Worm (Caenorhabditis elegans) whole organism, midembryonic: ENCODE data around the gene atx-3.
A peak's percentile ranks its signal among the peaks of the same experiment; 100 is the strongest.

Experiments
- T22C8.4 ChIP-seq: fragments of 200-800 bp; sonication (Bioruptor generic); IDR thresholded peaks from 2 replicates; pipeline ENCODE4 v1.3.6; 2022; ENCODE audit warnings: missing genetic modification characterization, missing compliant biosample characterization
- cog-1 ChIP-seq: sonication (generic microtip); optimal IDR thresholded peaks from 2 replicates; lab custom pipeline; 2016; ENCODE audit warnings: missing genetic modification characterization, missing compliant biosample characterization
- flt-1 ChIP-seq: fragments of 200-800 bp; sonication (Bioruptor generic); IDR thresholded peaks from 2 replicates; pipeline ENCODE4 v1.3.6; 2022; ENCODE audit warnings: missing genetic modification characterization, missing compliant biosample characterization
- klf-2 ChIP-seq: fragments of 200-800 bp; sonication (Bioruptor generic); conservative IDR thresholded peaks from 2 replicates; pipeline ENCODE4 v1.3.6; 2022; ENCODE audit warnings: missing genetic modification reagents, missing genetic modification characterization, missing compliant biosample characterization
- med-1 ChIP-seq: sonication (generic microtip); optimal IDR thresholded peaks from 2 replicates; lab custom pipeline; 2017; ENCODE audit warnings: missing genetic modification characterization, mild to moderate bottlenecking, missing compliant biosample characterization, antibody characterized with exemption, missing genetic modification reagents; ENCODE audit not compliant: insufficient read depth
- ref-1 ChIP-seq: fragments of 200-800 bp; sonication (Bioruptor generic); conservative IDR thresholded peaks from 2 replicates; pipeline ENCODE4 v1.3.6; 2022; ENCODE audit warnings: missing genetic modification reagents, missing genetic modification characterization, missing compliant biosample characterization
- tab-1 ChIP-seq: fragments of 200-800 bp; sonication (Bioruptor generic); IDR thresholded peaks from 2 replicates; pipeline ENCODE4 v1.3.6; 2022; ENCODE audit warnings: missing genetic modification characterization, missing compliant biosample characterization
- ztf-23 ChIP-seq: fragments of 200-800 bp; sonication (Bioruptor generic); IDR thresholded peaks from 2 replicates; pipeline ENCODE4 v1.3.6; 2022; ENCODE audit warnings: missing genetic modification reagents, missing genetic modification characterization, missing compliant biosample characterization
- ztf-29 ChIP-seq: fragments of 200-800 bp; sonication (Bioruptor generic); IDR thresholded peaks from 2 replicates; pipeline ENCODE4 v1.3.6; 2022; ENCODE audit warnings: missing genetic modification reagents, missing genetic modification characterization, missing compliant biosample characterization

The atx-3 gene

DNA sequence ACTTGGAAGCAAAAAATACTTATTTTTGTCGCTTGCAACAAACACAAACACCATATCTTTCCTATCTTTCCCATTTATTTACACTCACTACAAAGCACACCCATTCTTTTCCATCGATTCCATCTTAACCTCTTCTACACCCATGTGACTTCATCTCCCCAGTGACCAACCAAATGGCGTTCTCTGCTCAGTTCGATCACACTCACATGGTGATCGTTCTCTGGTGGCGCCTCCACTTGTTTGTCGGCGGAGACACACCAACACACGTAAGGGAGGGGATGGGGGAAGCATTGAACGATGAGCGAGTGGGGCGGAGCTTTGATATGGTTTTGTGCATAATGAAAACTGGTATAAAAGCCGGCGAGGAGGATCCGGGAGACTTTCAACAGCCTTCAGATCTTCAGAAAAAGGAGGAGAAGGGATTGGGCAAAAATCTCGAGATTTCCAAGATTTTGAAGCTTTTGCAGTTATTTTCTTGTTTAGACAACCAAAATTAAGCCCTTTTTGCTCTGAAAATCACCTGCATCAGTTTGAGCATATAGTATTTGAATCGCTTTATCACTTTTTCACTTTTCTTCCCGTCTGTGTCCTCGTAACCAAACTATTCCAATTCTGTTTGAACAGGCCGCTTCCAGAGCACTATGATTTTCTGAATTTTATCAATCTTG lies 10.6 kb downstream of the atx-3 start:
- no peak for TF ChIP-seq ref-1

DNA sequence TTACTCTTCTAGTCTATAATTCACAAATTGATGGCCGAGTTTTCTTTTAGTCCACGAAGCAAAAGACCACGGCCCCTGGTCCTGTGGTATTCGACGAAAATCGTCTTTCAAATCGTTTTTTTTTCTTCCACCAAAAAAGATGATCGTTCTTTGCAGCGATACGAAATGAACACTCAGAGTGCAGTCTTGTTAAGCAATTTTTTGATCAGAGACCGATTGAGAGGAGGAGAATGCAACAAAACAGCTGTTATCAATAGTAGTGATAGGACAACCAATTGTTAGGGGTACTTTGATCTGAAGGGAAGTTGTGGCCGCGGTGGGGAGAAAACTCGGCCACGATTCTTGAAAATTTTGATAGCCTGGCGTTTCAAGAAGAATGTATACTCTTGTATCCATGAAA lies 13.3 kb downstream of the atx-3 start:
- TF ChIP-seq klf-2 (no peak), tab-1 (no peak), ztf-23 (GFP tag; lab: Robert Waterston, UW) (no peak), flt-1 (no peak), cog-1 (tag; lab: Kevin White, UChicago) (no peak), med-1 (no peak), ref-1 (no peak)

DNA sequence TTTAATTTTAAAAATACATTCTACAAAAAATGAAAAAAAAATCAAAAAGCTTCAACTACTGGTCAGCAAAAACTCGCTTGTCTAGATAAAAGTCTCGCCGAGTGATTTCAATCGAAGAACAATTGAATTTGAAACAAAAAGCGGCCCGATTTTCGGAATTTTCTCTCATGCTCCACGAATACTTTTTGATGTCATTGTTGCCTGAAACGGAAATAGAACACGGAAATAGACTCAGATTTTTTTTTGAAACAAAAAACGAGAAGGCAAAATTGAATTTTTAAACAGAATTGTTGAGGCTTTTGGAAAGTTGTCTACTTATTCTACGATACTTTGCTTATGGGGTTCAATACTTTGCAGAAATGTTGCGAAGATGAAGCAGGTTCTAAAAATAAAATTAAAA lies 13.8 kb downstream of the atx-3 start:
- TF ChIP-seq flt-1 (no peak), T22C8.4 (no peak), med-1 (no peak), ztf-29 (GFP tag; lab: Robert Waterston, UW) (no peak), cog-1 (tag; lab: Kevin White, UChicago) (no peak), tab-1 (no peak), ztf-23 (GFP tag; lab: Robert Waterston, UW) (no peak), klf-2 (no peak), ref-1 (no peak)

DNA sequence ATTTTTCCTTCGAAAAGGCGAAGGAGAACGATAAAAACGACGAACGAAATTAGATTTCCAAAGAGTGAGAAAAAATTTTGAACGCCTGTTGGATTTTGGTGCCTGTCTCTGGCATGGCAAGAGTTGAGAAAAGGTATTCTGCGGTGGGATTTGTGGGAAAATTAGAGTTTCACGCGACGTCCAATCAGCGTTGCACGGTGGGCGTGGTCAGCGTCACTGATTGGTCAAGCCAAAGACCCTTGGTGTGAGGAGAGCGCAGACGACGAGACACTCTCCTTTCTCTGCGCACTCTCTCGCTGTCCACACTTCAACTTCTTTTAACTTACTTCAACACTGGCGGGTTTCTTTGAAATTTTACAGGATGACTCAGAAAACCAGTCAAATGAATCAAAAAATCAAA lies 14.7 kb downstream of the atx-3 start:
- TF ChIP-seq ztf-23 (GFP tag; lab: Robert Waterston, UW): no peak
- TF ChIP-seq klf-2: no peak
- TF ChIP-seq med-1: no peak
- TF ChIP-seq T22C8.4: no peak
- TF ChIP-seq tab-1: no peak
- no peak for TF ChIP-seq cog-1 (tag; lab: Kevin White, UChicago)
- TF ChIP-seq flt-1: no peak
- no peak for TF ChIP-seq ref-1
- TF ChIP-seq ztf-29 (GFP tag; lab: Robert Waterston, UW): no peak

DNA sequence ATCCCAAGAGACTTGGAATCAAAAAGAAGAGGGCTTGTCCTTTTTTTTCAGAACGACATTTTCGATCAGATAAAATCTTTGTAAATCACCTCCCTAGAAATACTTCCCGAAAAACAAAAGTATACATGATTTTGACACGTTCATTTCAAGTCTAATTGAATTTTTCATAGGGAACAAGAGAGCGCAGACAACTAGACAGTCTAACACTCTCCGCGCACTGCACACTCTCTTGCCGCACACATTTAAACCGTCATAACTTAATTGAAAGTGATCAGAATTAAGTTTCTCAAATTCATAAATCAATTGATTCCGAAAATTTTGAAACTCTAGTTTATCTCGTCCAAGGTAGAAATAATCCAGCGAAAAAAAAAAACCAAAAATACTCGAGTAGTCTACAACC lies 17.5 kb downstream of the atx-3 start:
- TF ChIP-seq tab-1 (no peak), ref-1 (no peak), med-1 (no peak), klf-2 (no peak)

DNA sequence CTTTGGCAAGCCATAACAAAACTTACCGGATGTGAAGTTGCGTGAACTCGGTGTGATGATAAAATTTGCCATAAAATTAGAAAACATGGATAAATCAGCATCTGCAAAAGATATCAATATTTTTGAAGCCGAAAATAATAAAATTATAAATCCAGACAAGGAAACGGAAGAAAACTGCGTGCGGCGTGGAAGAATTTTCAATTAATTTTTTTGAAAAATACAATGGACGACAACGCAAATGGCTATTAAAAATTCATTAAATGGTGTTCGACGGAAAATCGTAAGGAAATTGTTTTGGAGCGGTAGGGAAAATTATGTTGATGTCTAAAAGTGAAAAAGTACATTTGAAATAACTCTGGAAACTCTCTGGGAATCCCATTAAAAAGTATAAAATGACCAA lies 18.2 kb downstream of the atx-3 start, which contains the start of gene acr-18:
acr-18 (minus strand) TSS at position 101 of the 400 bp plus-strand sequence.
- TF ChIP-seq ztf-29 (GFP tag; lab: Robert Waterston, UW) (no peak), cog-1 (tag; lab: Kevin White, UChicago) (no peak), klf-2 (no peak), tab-1 (no peak), T22C8.4 (no peak), med-1 (no peak), ztf-23 (GFP tag; lab: Robert Waterston, UW) (no peak), ref-1 (no peak), flt-1 (no peak)

DNA sequence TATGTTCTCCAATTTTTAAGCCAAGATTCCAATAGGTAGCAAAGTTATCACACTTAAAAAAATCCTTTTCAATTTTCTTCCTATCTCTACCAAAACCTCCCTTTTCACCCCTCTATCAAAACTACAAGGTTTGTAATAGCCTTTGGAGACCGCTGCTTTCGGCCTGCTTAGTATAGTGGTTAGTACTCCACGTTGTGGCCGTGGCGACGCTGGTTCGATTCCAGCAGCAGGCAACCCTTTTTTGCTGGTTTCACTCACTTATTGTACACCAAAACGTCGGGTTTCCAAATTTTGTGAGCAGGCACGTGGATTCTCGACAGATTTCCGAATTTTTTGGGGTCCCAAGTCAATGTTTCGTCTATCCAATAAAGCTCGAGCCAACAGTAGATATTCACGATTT lies 23.4 kb downstream of the atx-3 start:
- TF ChIP-seq med-1: no peak
- TF ChIP-seq tab-1: peak; percentile 81
- peak; percentile 55; the same call in 1 of the 2 replicates for TF ChIP-seq ztf-29 (GFP tag; lab: Robert Waterston, UW)
- TF ChIP-seq klf-2: peak; percentile 50; the same call in 1 of the 2 replicates
- peak; percentile 73 for TF ChIP-seq ztf-23 (GFP tag; lab: Robert Waterston, UW)
- TF ChIP-seq flt-1: peak; percentile 86

DNA sequence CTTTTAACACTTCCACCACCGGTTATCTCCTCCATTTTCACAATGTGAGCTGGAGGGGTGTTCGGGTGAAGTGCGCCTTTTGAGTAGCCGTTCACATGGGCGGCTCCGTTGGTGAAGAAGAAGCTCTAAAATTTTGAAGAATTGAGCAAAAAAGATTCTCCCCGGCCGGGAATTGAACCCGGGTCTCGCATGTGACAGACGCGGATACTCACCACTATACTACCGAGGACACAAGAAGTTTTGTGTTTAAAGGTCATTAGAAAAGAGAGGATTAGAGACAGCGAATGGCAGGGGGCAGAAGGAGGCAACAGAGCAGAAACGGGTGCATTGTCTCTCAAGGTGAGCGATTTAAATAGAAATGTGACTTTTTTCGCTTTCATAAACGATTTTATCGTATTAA lies 25.6 kb downstream of the atx-3 start:
- TF ChIP-seq ztf-23 (GFP tag; lab: Robert Waterston, UW): peak; percentile 94
- peak; percentile 81 for TF ChIP-seq ztf-29 (GFP tag; lab: Robert Waterston, UW)
- peak; percentile 89 for TF ChIP-seq T22C8.4
- TF ChIP-seq ref-1: peak; percentile 75
- peak; percentile 53 for TF ChIP-seq med-1
- peak; percentile 95 for TF ChIP-seq flt-1
- TF ChIP-seq klf-2: peak; percentile 91
- peak; percentile 20 for TF ChIP-seq cog-1 (tag; lab: Kevin White, UChicago)
- TF ChIP-seq tab-1: peak; percentile 93

DNA sequence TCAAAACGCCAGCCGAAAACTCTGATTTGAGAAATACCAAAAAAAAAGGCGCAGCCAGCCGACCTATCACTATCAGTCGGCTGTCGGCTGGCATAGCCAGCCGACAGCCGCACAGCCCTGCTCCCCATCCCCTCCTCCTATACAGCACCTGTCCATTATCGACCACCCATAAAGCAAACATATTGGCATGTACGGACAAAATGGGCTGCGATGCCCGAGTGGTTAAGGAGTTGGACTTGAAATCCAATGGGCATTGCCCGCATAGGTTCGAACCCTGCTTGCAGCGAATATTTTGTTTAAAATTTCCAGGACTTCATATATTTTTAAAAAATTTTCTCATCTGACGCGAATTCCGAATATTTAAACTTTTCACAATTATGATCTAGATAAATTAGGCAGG lies 26.8 kb downstream of the atx-3 start:
- TF ChIP-seq T22C8.4: no peak
- 0 out of 2 replicates have a peak, but pooled peaks have one; percentile 25 for TF ChIP-seq ztf-23 (GFP tag; lab: Robert Waterston, UW)

DNA sequence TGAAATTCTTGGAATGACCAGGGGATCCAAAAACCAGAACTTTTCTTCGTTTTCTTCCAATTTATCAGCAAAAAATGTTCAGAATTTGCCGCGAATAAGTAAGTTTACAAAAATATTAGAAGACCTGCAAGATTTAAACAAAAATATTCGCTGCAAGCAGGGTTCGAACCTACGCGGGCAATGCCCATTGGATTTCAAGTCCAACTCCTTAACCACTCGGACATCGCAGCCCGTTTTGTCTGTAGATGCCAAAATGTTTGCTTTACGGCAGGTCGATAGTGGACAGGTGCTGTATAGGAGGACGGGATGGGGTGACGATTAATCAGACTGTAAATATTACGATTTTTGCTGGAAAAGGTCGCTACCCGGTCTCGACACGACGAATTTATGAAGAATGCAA lies 29.5 kb downstream of the atx-3 start:
- 0 out of 2 replicates have a peak, but pooled peaks have one; percentile 43 for TF ChIP-seq klf-2
- no peak for TF ChIP-seq med-1
- TF ChIP-seq flt-1: peak; percentile 68; the same call in 1 of the 2 replicates
- TF ChIP-seq ref-1: 0 out of 2 replicates have a peak, but pooled peaks have one; percentile 24

DNA sequence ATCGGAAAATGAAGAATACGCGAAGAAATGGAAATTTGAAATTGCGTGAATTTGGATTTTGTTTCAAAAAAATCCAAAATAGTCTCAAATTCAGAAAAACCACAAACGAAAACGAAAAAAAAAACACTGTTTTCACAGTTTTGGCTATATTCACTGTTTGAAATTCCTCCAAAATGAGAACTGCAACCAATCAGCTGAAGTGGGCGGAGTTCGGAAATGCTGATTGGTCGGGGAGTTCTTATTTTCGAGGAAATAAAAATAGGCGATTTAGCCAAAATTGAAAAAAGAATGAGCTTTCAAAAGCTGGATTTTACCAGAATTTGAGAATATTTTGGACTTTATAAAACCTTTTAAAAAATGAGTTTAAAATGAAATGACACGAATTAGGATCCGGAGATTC lies 32.3 kb downstream of the atx-3 start, which contains the start of gene glb-14:
glb-14 (minus strand) TSS at position 97 of the 400 bp plus-strand sequence.
- TF ChIP-seq cog-1 (tag; lab: Kevin White, UChicago): no peak
- TF ChIP-seq flt-1: no peak
- no peak for TF ChIP-seq ref-1
- no peak for TF ChIP-seq med-1
- no peak for TF ChIP-seq ztf-23 (GFP tag; lab: Robert Waterston, UW)
- no peak for TF ChIP-seq tab-1
- no peak for TF ChIP-seq ztf-29 (GFP tag; lab: Robert Waterston, UW)
- TF ChIP-seq T22C8.4: no peak

DNA sequence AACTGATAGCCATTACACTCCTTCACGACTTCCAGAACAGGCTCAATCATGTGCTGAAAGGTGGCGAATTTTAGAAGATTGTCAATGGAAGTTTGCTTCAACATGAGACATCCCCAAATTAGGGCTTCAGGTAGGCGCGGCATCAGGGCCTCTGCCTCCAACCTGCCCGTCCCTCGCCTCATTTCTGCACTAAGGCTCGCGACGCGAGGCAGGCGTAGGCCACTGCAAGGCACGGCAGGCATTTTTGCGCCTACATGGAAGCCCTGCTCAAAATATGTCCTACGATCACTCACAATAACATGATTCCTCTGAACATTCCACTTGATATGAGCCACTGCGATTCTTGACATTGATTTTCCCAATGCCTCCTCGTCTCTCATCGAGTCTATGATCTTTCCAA lies 34.0 kb downstream of the atx-3 start:
- no peak for TF ChIP-seq tab-1
- TF ChIP-seq ztf-29 (GFP tag; lab: Robert Waterston, UW): no peak
- no peak for TF ChIP-seq cog-1 (tag; lab: Kevin White, UChicago)
- TF ChIP-seq med-1: no peak
- TF ChIP-seq flt-1: no peak
- no peak for TF ChIP-seq ztf-23 (GFP tag; lab: Robert Waterston, UW)
- TF ChIP-seq T22C8.4: no peak
- no peak for TF ChIP-seq ref-1
- no peak for TF ChIP-seq klf-2
